Worm (Caenorhabditis elegans): ENCODE measurements around the gene cnc-11.

Gene cnc-11

ce11 chrV:1471977-1472376, 29.8 kb downstream of the cnc-11 start (continued):
- TF ChIP-seq hlh-11 (tag; optimal IDR thresholded peaks at IDR 0.05) (no peak), ZK337.2 (GFP tag; IDR thresholded peaks at IDR 0.05) (no peak), aha-1 (tag) (no peak), lin-39 (tag; optimal IDR thresholded peaks at IDR 0.05) (no peak), ctbp-1 (GFP tag; IDR thresholded peaks at IDR 0.05) (0 out of 2 replicates have a peak, but pooled peaks have one; percentile 13), ceh-82 (tag; optimal IDR thresholded peaks at IDR 0.05) (no peak), mdl-1 (tag; optimal IDR thresholded peaks at IDR 0.05) (no peak), set-16 (GFP tag; IDR thresholded peaks at IDR 0.05) (peak; percentile 46; the same call in 1 of the 2 replicates), mep-1 (tag; optimal IDR thresholded peaks at IDR 0.05) (no peak), hif-1 (tag; optimal IDR thresholded peaks at IDR 0.05) (no peak), php-3 (GFP tag; IDR thresholded peaks at IDR 0.05) (no peak), T20F7.1 (GFP tag; optimal IDR thresholded peaks at IDR 0.05) (no peak), tra-1 (GFP tag; IDR thresholded peaks at IDR 0.05) (no peak), mdt-29 (GFP tag; IDR thresholded peaks at IDR 0.05) (no peak), F26F4.8 (GFP tag; conservative IDR thresholded peaks at IDR 0.05) (no peak), lim-7 (GFP tag; IDR thresholded peaks at IDR 0.05) (no peak), madf-9 (GFP tag; conservative IDR thresholded peaks at IDR 0.05) (peak; percentile 34; the same call in 1 of the 2 replicates), Y5F2A.4 (GFP tag; optimal IDR thresholded peaks at IDR 0.05) (no peak), F44E2.7 (GFP tag; IDR thresholded peaks at IDR 0.05) (no peak), nhr-76 (tag; optimal IDR thresholded peaks at IDR 0.05) (no peak)

ce11 chrV:1472569-1472968, 30.4 kb downstream of the cnc-11 start:
- TF ChIP-seq Y5F2A.4 (GFP tag; optimal IDR thresholded peaks at IDR 0.05) (no peak), ceh-44 (GFP tag; IDR thresholded peaks at IDR 0.05) (no peak), aha-1 (tag) (peak; percentile 82), F37D6.2 (tag; optimal IDR thresholded peaks at IDR 0.05) (no peak), saeg-2 (GFP tag; IDR thresholded peaks at IDR 0.05) (no peak), gei-8 (GFP tag; optimal IDR thresholded peaks at IDR 0.05) (no peak), fkh-10 (GFP tag; optimal IDR thresholded peaks at IDR 0.05) (no peak), nhr-10 (tag; optimal IDR thresholded peaks at IDR 0.05) (no peak), zip-11 (GFP tag; IDR thresholded peaks at IDR 0.05) (no peak), dmd-6 (GFP tag; IDR thresholded peaks at IDR 0.05) (no peak), dpl-1 (GFP tag; optimal IDR thresholded peaks at IDR 0.05) (no peak), jun-1 (tag; optimal IDR thresholded peaks at IDR 0.05) (no peak), daf-8 (GFP tag; IDR thresholded peaks at IDR 0.05) (no peak), snpc-1.2 (GFP tag; IDR thresholded peaks at IDR 0.05) (no peak), mdt-29 (GFP tag; IDR thresholded peaks at IDR 0.05) (no peak), ceh-28 (tag; optimal IDR thresholded peaks at IDR 0.05) (no peak), ceh-82 (tag; optimal IDR thresholded peaks at IDR 0.05) (no peak), lsy-2 (tag; optimal IDR thresholded peaks at IDR 0.05) (no peak), vab-7 (GFP tag; IDR thresholded peaks at IDR 0.05) (no peak; the same call in 1 of the 2 replicates), dve-1 (tag; optimal IDR thresholded peaks at IDR 0.05; ENCODE audit: insufficient read depth) (no peak), D1046.2 (GFP tag; IDR thresholded peaks at IDR 0.05) (no peak), Y75B8A.6 (GFP tag; IDR thresholded peaks at IDR 0.05) (no peak), nhr-111 (GFP tag; optimal IDR thresholded peaks at IDR 0.05) (no peak), lin-1 (GFP tag; IDR thresholded peaks at IDR 0.05) (no peak), tag-97 (GFP tag; IDR thresholded peaks at IDR 0.05) (no peak), zip-2 (tag; optimal IDR thresholded peaks at IDR 0.05) (no peak), nhr-11 (tag; optimal IDR thresholded peaks at IDR 0.05) (no peak), rbr-2 (tag; optimal IDR thresholded peaks at IDR 0.05) (no peak), pqm-1 (tag; optimal IDR thresholded peaks at IDR 0.05) (no peak), daf-19 (GFP tag; conservative IDR thresholded peaks at IDR 0.05) (no peak), nhr-42 (GFP tag; IDR thresholded peaks at IDR 0.05) (no peak), daf-16 (GFP tag; optimal IDR thresholded peaks at IDR 0.05) (no peak), daf-16 (tag; optimal IDR thresholded peaks at IDR 0.05) (no peak), spr-1 (tag; optimal IDR thresholded peaks at IDR 0.05) (no peak), ctbp-1 (GFP tag; IDR thresholded peaks at IDR 0.05) (no peak), mes-2 (tag; optimal IDR thresholded peaks at IDR 0.05; ENCODE audit: poor library complexity, severe bottlenecking) (peak; percentile 17), sdz-12 (GFP tag; optimal IDR thresholded peaks at IDR 0.05) (no peak)

Measured in whole organism, L4 larva.